Fruit fly (Drosophila melanogaster) whole organism, embryonic: ENCODE data around the gene CG15418.

Source experiments
- B-H2 ChIP-seq: fragments of 200-800 bp; sonication (Bioruptor generic); optimal IDR thresholded peaks from 2 replicates; lab custom pipeline; 2018; ENCODE audit warnings: missing biosample characterization, mild to moderate bottlenecking, missing genetic modification characterization
- BtbVII ChIP-seq: fragments of 200-800 bp; sonication (Bioruptor generic); optimal IDR thresholded peaks from 3 replicates; lab custom pipeline; 2017; ENCODE audit warnings: missing biosample characterization, mild to moderate bottlenecking, missing genetic modification characterization
- CG12299 ChIP-seq: fragments of 200-800 bp; sonication (Bioruptor generic); optimal IDR thresholded peaks from 2 replicates; lab custom pipeline; 2018; ENCODE audit warnings: missing biosample characterization, mild to moderate bottlenecking, missing genetic modification characterization
- CG12769 ChIP-seq: fragments of 200-800 bp; sonication (Bioruptor generic); optimal IDR thresholded peaks from 2 replicates; lab custom pipeline; 2019; ENCODE audit warnings: missing biosample characterization, mild to moderate bottlenecking, missing genetic modification characterization, moderate library complexity
- CG13624 ChIP-seq: fragments of 200-800 bp; sonication (Bioruptor generic); optimal IDR thresholded peaks from 2 replicates; lab custom pipeline; 2016; ENCODE audit warnings: missing biosample characterization, missing genetic modification characterization
- CG16813 ChIP-seq: fragments of 200-800 bp; sonication (Bioruptor generic); IDR thresholded peaks from 3 replicates; pipeline ENCODE4 v1.3.6; 2022; ENCODE audit warnings: missing biosample characterization, missing genetic modification characterization; ENCODE audit not compliant: partially characterized antibody
- CG16815 ChIP-seq: fragments of 200-800 bp; sonication (Bioruptor generic); optimal IDR thresholded peaks from 3 replicates; lab custom pipeline; 2017; ENCODE audit warnings: missing biosample characterization, mild to moderate bottlenecking, missing genetic modification characterization
- CG17328 ChIP-seq: fragments of 200-800 bp; sonication (Bioruptor generic); IDR thresholded peaks from 2 replicates; pipeline ENCODE4 v1.3.6; 2022; ENCODE audit warnings: missing biosample characterization, missing genetic modification characterization
- CG1792 ChIP-seq: fragments of 200-800 bp; sonication (Bioruptor generic); optimal IDR thresholded peaks from 2 replicates; lab custom pipeline; 2016; ENCODE audit warnings: missing biosample characterization, missing genetic modification characterization
- CG18476 ChIP-seq: fragments of 200-800 bp; sonication (Bioruptor generic); optimal IDR thresholded peaks from 2 replicates; lab custom pipeline; 2016; ENCODE audit warnings: missing biosample characterization, mild to moderate bottlenecking, missing genetic modification characterization
- CG2712 ChIP-seq: fragments of 200-800 bp; optimal IDR thresholded peaks from 3 replicates; lab custom pipeline; 2019; ENCODE audit warnings: missing biosample characterization, mild to moderate bottlenecking, missing genetic modification characterization, moderate library complexity
- CG32772 ChIP-seq: fragments of 200-800 bp; sonication (Bioruptor generic); IDR thresholded peaks from 2 replicates; pipeline ENCODE4 v1.3.6; 2022; ENCODE audit warnings: missing biosample characterization, missing genetic modification characterization
- CG4617 ChIP-seq: fragments of 200-800 bp; sonication (Bioruptor generic); optimal IDR thresholded peaks from 3 replicates; lab custom pipeline; 2016; ENCODE audit warnings: missing biosample characterization, missing genetic modification characterization, borderline replicate concordance
- CG6272 ChIP-seq: fragments of 200-800 bp; sonication (Bioruptor generic); IDR thresholded peaks from 2 replicates; pipeline ENCODE4 v1.3.6; 2022; ENCODE audit warnings: missing biosample characterization, missing genetic modification characterization
- CG7556 ChIP-seq: fragments of 200-800 bp; sonication (Bioruptor generic); optimal IDR thresholded peaks from 2 replicates; lab custom pipeline; 2017; ENCODE audit warnings: missing biosample characterization, mild to moderate bottlenecking, missing genetic modification characterization
- CG8089 ChIP-seq: fragments of 200-800 bp; sonication (Bioruptor generic); optimal IDR thresholded peaks from 3 replicates; lab custom pipeline; 2016; ENCODE audit warnings: missing biosample characterization, missing genetic modification characterization
- Dfd ChIP-seq, 2 experiments: fragments of >200 bp; optimal IDR thresholded peaks; 2 replicates each; lab custom pipeline; 2017; ENCODE audit warnings: missing biosample characterization in 2 of 2, missing genetic modification characterization in 2 of 2
- E2f1 ChIP-seq: fragments of 200-800 bp; sonication (Bioruptor generic); IDR thresholded peaks from 2 replicates; pipeline ENCODE4 v1.3.6; 2022; ENCODE audit warnings: missing biosample characterization, missing genetic modification characterization
- HHEX ChIP-seq: fragments of 200-800 bp; sonication (Bioruptor generic); optimal IDR thresholded peaks from 3 replicates; lab custom pipeline; 2017; ENCODE audit warnings: missing biosample characterization, mild to moderate bottlenecking, missing genetic modification characterization, missing genetic modification reagents
- MTF-1 ChIP-seq: fragments of 200-800 bp; sonication (Bioruptor generic); optimal IDR thresholded peaks from 2 replicates; lab custom pipeline; 2018; ENCODE audit warnings: missing biosample characterization, mild to moderate bottlenecking, missing genetic modification characterization, borderline replicate concordance
- Meics ChIP-seq: fragments of 200-800 bp; sonication (Bioruptor generic); optimal IDR thresholded peaks from 2 replicates; lab custom pipeline; 2017; ENCODE audit warnings: missing biosample characterization, mild to moderate bottlenecking, missing genetic modification characterization
- Oaz ChIP-seq: fragments of 200-800 bp; sonication (Bioruptor generic); IDR thresholded peaks from 2 replicates; pipeline ENCODE4 v1.3.6; 2022; ENCODE audit warnings: missing biosample characterization, missing genetic modification characterization
- Ptx1 ChIP-seq: fragments of 200-800 bp; sonication (Bioruptor generic); IDR thresholded peaks from 2 replicates; pipeline ENCODE4 v1.3.6; 2022; ENCODE audit warnings: missing biosample characterization, missing genetic modification characterization
- Rx ChIP-seq: fragments of 200-800 bp; sonication (Bioruptor generic); IDR thresholded peaks from 2 replicates; pipeline ENCODE4 v1.3.6; 2022; ENCODE audit warnings: missing biosample characterization, missing genetic modification characterization
- Sry-δ ChIP-seq: fragments of 200-800 bp; sonication (Bioruptor generic); optimal IDR thresholded peaks from 2 replicates; lab custom pipeline; 2016; ENCODE audit warnings: missing biosample characterization, missing genetic modification characterization
- Taf1 ChIP-seq: fragments of 200-800 bp; sonication (Bioruptor generic); IDR thresholded peaks from 2 replicates; pipeline ENCODE4 v1.3.6; 2022; ENCODE audit warnings: missing biosample characterization, missing genetic modification characterization
- amos ChIP-seq: fragments of 200-800 bp; sonication (Bioruptor generic); IDR thresholded peaks from 2 replicates; pipeline ENCODE4 v1.3.6; 2022; ENCODE audit warnings: missing biosample characterization, missing genetic modification characterization; ENCODE audit not compliant: partially characterized antibody
- ap ChIP-seq: fragments of 200-800 bp; sonication (Bioruptor generic); IDR thresholded peaks from 2 replicates; pipeline ENCODE4 v1.3.6; 2022; ENCODE audit warnings: missing biosample characterization, missing genetic modification characterization
- bcd ChIP-seq: fragments of 200-800 bp; sonication (Bioruptor generic); optimal IDR thresholded peaks from 2 replicates; lab custom pipeline; 2017; ENCODE audit warnings: missing biosample characterization, mild to moderate bottlenecking, missing genetic modification characterization
- bsh ChIP-seq, 2 experiments: fragments of 200-800 bp; sonication (Bioruptor generic); optimal IDR thresholded peaks; 2 replicates each; lab custom pipeline; 2017 to 2018; ENCODE audit warnings: mild to moderate bottlenecking in 2 of 2, missing biosample characterization in 2 of 2, missing genetic modification characterization in 2 of 2, moderate library complexity in 1 of 2
- btn ChIP-seq: fragments of 200-800 bp; sonication (Bioruptor generic); optimal IDR thresholded peaks from 2 replicates; lab custom pipeline; 2016; ENCODE audit warnings: missing biosample characterization, missing genetic modification characterization
- cad ChIP-seq: fragments of >200 bp; optimal IDR thresholded peaks from 2 replicates; lab custom pipeline; 2017; ENCODE audit warnings: missing biosample characterization, missing genetic modification characterization
- da ChIP-seq: fragments of 200-800 bp; sonication (Bioruptor generic); optimal IDR thresholded peaks from 2 replicates; lab custom pipeline; 2016; ENCODE audit warnings: missing biosample characterization, missing genetic modification characterization
- dimm ChIP-seq: fragments of 200-800 bp; sonication (Bioruptor generic); IDR thresholded peaks from 2 replicates; pipeline ENCODE4 v1.3.6; 2022; ENCODE audit warnings: missing biosample characterization, missing genetic modification characterization
- emc ChIP-seq: fragments of 200-800 bp; sonication (Bioruptor generic); optimal IDR thresholded peaks from 2 replicates; lab custom pipeline; 2016; ENCODE audit warnings: missing biosample characterization, missing genetic modification characterization
- gce ChIP-seq: fragments of 200-800 bp; sonication (Bioruptor generic); IDR thresholded peaks from 3 replicates; pipeline ENCODE4 v1.3.6; 2022; ENCODE audit warnings: missing biosample characterization, missing genetic modification characterization
- h ChIP-seq: fragments of >200 bp; optimal IDR thresholded peaks from 2 replicates; lab custom pipeline; 2017
- ham ChIP-seq: fragments of 200-800 bp; sonication (Bioruptor generic); IDR thresholded peaks from 2 replicates; pipeline ENCODE4 v1.3.6; 2022; ENCODE audit warnings: missing biosample characterization, missing genetic modification characterization
- jigr1 ChIP-seq: fragments of 200-800 bp; sonication (Bioruptor generic); IDR thresholded peaks from 3 replicates; pipeline ENCODE4 v1.3.6; 2022; ENCODE audit warnings: missing biosample characterization, missing genetic modification characterization
- kni ChIP-seq: fragments of 200-800 bp; sonication (Bioruptor generic); optimal IDR thresholded peaks from 3 replicates; lab custom pipeline; 2017; ENCODE audit warnings: mild to moderate bottlenecking, missing biosample characterization, missing genetic modification reagents, missing genetic modification characterization
- lola ChIP-seq, 3 experiments: fragments of >200 bp in 2 of 3; fragments of 200-800 bp in 1 of 3; sonication (Bioruptor generic) in 1 of 3; optimal IDR thresholded peaks; 2 replicates each; lab custom pipeline; 2017 to 2019; ENCODE audit warnings: missing biosample characterization in 3 of 3, missing genetic modification characterization in 3 of 3, mild to moderate bottlenecking in 1 of 3, moderate library complexity in 1 of 3
- maf-S ChIP-seq: fragments of 200-800 bp; sonication (Bioruptor generic); optimal IDR thresholded peaks from 2 replicates; lab custom pipeline; 2016; ENCODE audit warnings: missing biosample characterization, missing genetic modification characterization
- mirr ChIP-seq: fragments of 200-800 bp; sonication (Bioruptor generic); optimal IDR thresholded peaks from 3 replicates; lab custom pipeline; 2018; ENCODE audit warnings: missing biosample characterization, mild to moderate bottlenecking, missing genetic modification characterization
- nom ChIP-seq: fragments of 200-800 bp; sonication (Bioruptor generic); optimal IDR thresholded peaks from 2 replicates; lab custom pipeline; 2017; ENCODE audit warnings: missing biosample characterization, missing genetic modification characterization, mild to moderate bottlenecking, moderate library complexity, missing genetic modification reagents
- pan ChIP-seq, 4 experiments: fragments of >200 bp in 3 of 4; fragments of 200-800 bp in 1 of 4; sonication (Bioruptor generic) in 1 of 4; optimal IDR thresholded peaks in 3 of 4; IDR thresholded peaks in 1 of 4; 2 replicates each; pipeline versions ENCODE4 v1.3.6 to Lab custom; 2017 to 2022; ENCODE audit warnings: missing biosample characterization in 2 of 4, missing genetic modification characterization in 2 of 4, mixed read lengths in 1 of 4
- peb ChIP-seq: fragments of 200-800 bp; sonication (Bioruptor generic); IDR thresholded peaks from 2 replicates; pipeline ENCODE4 v1.3.6; 2022; ENCODE audit warnings: missing biosample characterization, missing genetic modification characterization
- pros ChIP-seq: fragments of 200-800 bp; sonication (Bioruptor generic); optimal IDR thresholded peaks from 3 replicates; lab custom pipeline; 2019; ENCODE audit warnings: missing biosample characterization, mild to moderate bottlenecking, missing genetic modification characterization, moderate library complexity
- ranshi ChIP-seq: fragments of 200-800 bp; sonication (Bioruptor generic); IDR thresholded peaks from 2 replicates; pipeline ENCODE4 v1.3.6; 2022; ENCODE audit warnings: missing biosample characterization, missing genetic modification characterization
- sob ChIP-seq: fragments of 200-800 bp; sonication (Bioruptor generic); IDR thresholded peaks from 2 replicates; pipeline ENCODE4 v1.3.6; 2022; ENCODE audit warnings: missing biosample characterization, missing genetic modification characterization

Gene CG15418

dm6 chr2L:3587907-3588733 lies 33.4 kb downstream of the CG15418 start (continued):
- TF ChIP-seq lola (GFP tag; optimal IDR thresholded peaks at IDR 0.05; lab: Kevin White, UChicago): peak in 1 of 3 experiments; percentile 95
- TF ChIP-seq da: no peak
- TF ChIP-seq CG17328 (GFP tag; lab: Robert Waterston, UW): peak; percentile 91
- TF ChIP-seq h: no peak
- TF ChIP-seq maf-S: no peak
- TF ChIP-seq CG6272: peak; percentile 67
- TF ChIP-seq sob: peak; percentile 94
- TF ChIP-seq CG13624 (GFP tag; lab: Kevin White, UChicago): no peak
- TF ChIP-seq emc (GFP tag; lab: Kevin White, UChicago): no peak
- TF ChIP-seq ham (GFP tag; lab: Robert Waterston, UW): no peak
- no peak for TF ChIP-seq CG4617
- peak; percentile 60 for TF ChIP-seq ap
- peak; percentile 28 for TF ChIP-seq Meics (GFP tag; lab: Kevin White, UChicago)
- TF ChIP-seq HHEX (GFP tag; lab: Kevin White, UChicago): peak; percentile 64
- peak; percentile 73 for TF ChIP-seq Rx (GFP tag; lab: Robert Waterston, UW)
- TF ChIP-seq CG16813 (GFP tag; lab: Robert Waterston, UW): no peak
- TF ChIP-seq Oaz (GFP tag; lab: Robert Waterston, UW): peak; percentile 69
- peak; percentile 42 to 92 for TF ChIP-seq bsh (GFP tag; optimal IDR thresholded peaks at IDR 0.05; lab: Kevin White, UChicago)
- peak; percentile 54 for TF ChIP-seq dimm (GFP tag; lab: Robert Waterston, UW)
- peak; percentile 68 for TF ChIP-seq peb
- no peak for TF ChIP-seq mirr (GFP tag; lab: Kevin White, UChicago)
- no peak for TF ChIP-seq amos
- peak; percentile 86 for TF ChIP-seq gce (GFP tag; lab: Robert Waterston, UW)
- no peak for TF ChIP-seq pan (optimal IDR thresholded peaks at IDR 0.05; lab: Kevin White, UChicago)
- peak in 1 of 2 experiments; percentile 88 for TF ChIP-seq pan (GFP tag; optimal IDR thresholded peaks at IDR 0.05 in 1 of 2, IDR thresholded peaks at IDR 0.05 in 1 of 2)
- no peak for TF ChIP-seq CG1792
- TF ChIP-seq CG2712: peak; percentile 97
- no peak for TF ChIP-seq Taf1 (GFP tag; lab: Robert Waterston, UW)
- no peak for TF ChIP-seq Sry-δ
- peak; percentile 34 for TF ChIP-seq CG12299 (tag; lab: Kevin White, UChicago)
- TF ChIP-seq Dfd (GFP tag; optimal IDR thresholded peaks at IDR 0.05; lab: Kevin White, UChicago): no peak
- 0 out of 3 replicates have a peak, but pooled peaks have one; percentile 8 for TF ChIP-seq jigr1 (GFP tag; lab: Robert Waterston, UW)
- peak; percentile 69 for TF ChIP-seq pros
- TF ChIP-seq MTF-1 (GFP tag; lab: Kevin White, UChicago): peak; percentile 53
- TF ChIP-seq CG16815: peak; percentile 72
- no peak for TF ChIP-seq CG8089 (GFP tag; lab: Kevin White, UChicago)
- no peak for TF ChIP-seq B-H2
- peak; percentile 88 for TF ChIP-seq Ptx1 (GFP tag; lab: Robert Waterston, UW)
- no peak for TF ChIP-seq btn (GFP tag; lab: Kevin White, UChicago)
- peak; percentile 21 for TF ChIP-seq CG12769
- TF ChIP-seq CG18476: peak; percentile 24
- TF ChIP-seq cad (GFP tag; lab: Kevin White, UChicago): no peak
- TF ChIP-seq BtbVII (GFP tag; lab: Kevin White, UChicago): peak; percentile 29
- TF ChIP-seq E2f1 (GFP tag; lab: Robert Waterston, UW): peak; percentile 90
- TF ChIP-seq ranshi: peak; percentile 72
- peak; percentile 87 for TF ChIP-seq CG7556 (GFP tag; lab: Kevin White, UChicago)
- peak; percentile 66 for TF ChIP-seq bcd (GFP tag; lab: Kevin White, UChicago)
- peak; percentile 75 for TF ChIP-seq kni (GFP tag; lab: Kevin White, UChicago)
- TF ChIP-seq nom (GFP tag; lab: Kevin White, UChicago): peak; percentile 56
- peak; percentile 78 for TF ChIP-seq CG32772
